Fruit fly (Drosophila melanogaster): ENCODE results near the gene TAF1B.

Gene TAF1B

dm6 chr3R:10139649-10140598 lies 4.1 kb downstream of the TAF1B start, which contains the start of gene tws (continued):
- TF ChIP-seq pita (GFP tag; optimal IDR thresholded peaks at IDR 0.05), result no peak
- TF ChIP-seq az2 (GFP tag; optimal IDR thresholded peaks at IDR 0.05), result peak; percentile 20
- peak; percentile 68 for TF ChIP-seq CG31441 (GFP tag; IDR thresholded peaks at IDR 0.05)
- peak; percentile 15 to 41 for TF ChIP-seq chif (GFP tag; optimal IDR thresholded peaks at IDR 0.05)
- TF ChIP-seq sim (GFP tag; IDR thresholded peaks at IDR 0.05), result 0 out of 2 replicates have a peak, but pooled peaks have one; percentile 10
- no peak for TF ChIP-seq CG17912 (GFP tag; optimal IDR thresholded peaks at IDR 0.05)
- peak; percentile 67 for TF ChIP-seq gem (tag; optimal IDR thresholded peaks at IDR 0.05)
- no peak for TF ChIP-seq CG3163 (GFP tag; optimal IDR thresholded peaks at IDR 0.05)
- TF ChIP-seq pzg (GFP tag; optimal IDR thresholded peaks at IDR 0.05), result no peak
- TF ChIP-seq bcd (GFP tag; optimal IDR thresholded peaks at IDR 0.05), result peak; percentile 40
- TF ChIP-seq phol (tag; optimal IDR thresholded peaks at IDR 0.05), result peak; percentile 33
- TF ChIP-seq sisA (GFP tag; IDR thresholded peaks at IDR 0.05), result no peak
- 0 out of 3 replicates have a peak, but pooled peaks have one; percentile 37 for TF ChIP-seq CG6791 (GFP tag; IDR thresholded peaks at IDR 0.05; ENCODE audit: partially characterized antibody)
- peak; percentile 36 for TF ChIP-seq CG34376 (GFP tag; optimal IDR thresholded peaks at IDR 0.05)
- TF ChIP-seq her (GFP tag; optimal IDR thresholded peaks at IDR 0.05), result peak; percentile 74
- peak; percentile 30 for TF ChIP-seq CG17385 (GFP tag; optimal IDR thresholded peaks at IDR 0.05)
- TF ChIP-seq knrl (GFP tag; IDR thresholded peaks at IDR 0.05; ENCODE audit: partially characterized antibody), result no peak
- peak; percentile 66 for TF ChIP-seq CG3838 (GFP tag; optimal IDR thresholded peaks at IDR 0.05)
- TF ChIP-seq CG5245 (GFP tag; optimal IDR thresholded peaks at IDR 0.05), result no peak
- TF ChIP-seq Spps (tag; optimal IDR thresholded peaks at IDR 0.05), result no peak
- TF ChIP-seq repo (GFP tag; optimal IDR thresholded peaks at IDR 0.05), result no peak
- TF ChIP-seq CG42726 (GFP tag; IDR thresholded peaks at IDR 0.05; ENCODE audit: partially characterized antibody), result no peak
- no peak for TF ChIP-seq Lhr (GFP tag; optimal IDR thresholded peaks at IDR 0.05)
- peak; percentile 26 for TF ChIP-seq CG2712 (tag; optimal IDR thresholded peaks at IDR 0.05)
- TF ChIP-seq CG31224 (GFP tag; IDR thresholded peaks at IDR 0.05), result peak; percentile 30; the same call in 1 of the 2 replicates
- TF ChIP-seq Dfd (GFP tag; optimal IDR thresholded peaks at IDR 0.05), result no peak
- TF ChIP-seq toy (GFP tag; IDR thresholded peaks at IDR 0.05), result no peak
- TF ChIP-seq CHES-1-like (GFP tag; optimal IDR thresholded peaks at IDR 0.05), result peak; percentile 51
- peak; percentile 90 for TF ChIP-seq row (GFP tag; IDR thresholded peaks at IDR 0.05)
- TF ChIP-seq CG11560 (tag; IDR thresholded peaks at IDR 0.05), result no peak
- 0 out of 3 replicates have a peak, but pooled peaks have one; percentile 17 for TF ChIP-seq gce (GFP tag; IDR thresholded peaks at IDR 0.05)
- TF ChIP-seq sd (tag; optimal IDR thresholded peaks at IDR 0.05), result peak; percentile 83
- TF ChIP-seq HLH54F (GFP tag; optimal IDR thresholded peaks at IDR 0.05), result peak; percentile 13
- no peak for TF ChIP-seq chn (GFP tag; optimal IDR thresholded peaks at IDR 0.05)
- TF ChIP-seq Dip2 (GFP tag; IDR thresholded peaks at IDR 0.05), result no peak
- 0 out of 2 replicates have a peak, but pooled peaks have one; percentile 12 for TF ChIP-seq CG1024 (GFP tag; IDR thresholded peaks at IDR 0.05)
- peak; percentile 58 for TF ChIP-seq wdn (GFP tag; IDR thresholded peaks at IDR 0.05)
- peak; percentile 29 for TF ChIP-seq CG12391 (tag; optimal IDR thresholded peaks at IDR 0.05)
- TF ChIP-seq Drgx (GFP tag; IDR thresholded peaks at IDR 0.05), result peak; percentile 39; the same call in 1 of the 2 replicates
- TF ChIP-seq CG2199 (GFP tag; IDR thresholded peaks at IDR 0.05), result peak; percentile 59; the same call in 1 of the 3 replicates
- peak; percentile 42; the same call in 1 of the 2 replicates for TF ChIP-seq ara (GFP tag; IDR thresholded peaks at IDR 0.05)
- peak; percentile 74 for TF ChIP-seq sug (tag; optimal IDR thresholded peaks at IDR 0.05)
- TF ChIP-seq twi (tag; optimal IDR thresholded peaks at IDR 0.05), result no peak
- TF ChIP-seq MESR4 (GFP tag; optimal IDR thresholded peaks at IDR 0.05), result peak; percentile 14
- no peak for TF ChIP-seq Nf-YB (GFP tag; optimal IDR thresholded peaks at IDR 0.05)
- TF ChIP-seq wor (GFP tag; IDR thresholded peaks at IDR 0.05), result no peak
- TF ChIP-seq CG15514 (GFP tag; optimal IDR thresholded peaks at IDR 0.05), result peak; percentile 51
- TF ChIP-seq pho (GFP tag; optimal IDR thresholded peaks at IDR 0.05), result peak; percentile 48
